Worm (Caenorhabditis elegans) whole organism, mixed stage, embryonic: ENCODE measurements around the gene pes-23.
"Not testable (repeated sequence)": the region's sequence is repeated elsewhere in the genome, so short reads cannot be mapped to it uniquely, and the experiment has no call there.

ENCODE experiments used
- bed-3 ChIP-seq: fragments of 200-800 bp; sonication (Bioruptor generic); optimal IDR thresholded peaks from 3 replicates; lab custom pipeline; 2018; ENCODE audit warnings: mild to moderate bottlenecking, missing genetic modification characterization, moderate library complexity, missing compliant biosample characterization
- drap-1 ChIP-seq: fragments of 200-800 bp; sonication (Bioruptor generic); optimal IDR thresholded peaks from 3 replicates; lab custom pipeline; 2018; ENCODE audit warnings: mild to moderate bottlenecking, missing genetic modification characterization, missing compliant biosample characterization
- elt-1 ChIP-seq: sonication (generic microtip); optimal IDR thresholded peaks from 2 replicates; lab custom pipeline; 2017; ENCODE audit warnings: missing genetic modification characterization, mild to moderate bottlenecking, missing compliant biosample characterization, antibody characterized with exemption, moderate library complexity, borderline replicate concordance; ENCODE audit not compliant: insufficient read depth
- elt-3 ChIP-seq: fragments of 150-350 bp; optimal IDR thresholded peaks from 2 replicates; lab custom pipeline; 2014; ENCODE audit warnings: missing biosample characterization, missing genetic modification characterization
- lin-13 ChIP-seq: fragments of 150-350 bp; optimal IDR thresholded peaks from 2 replicates; lab custom pipeline; 2014; ENCODE audit warnings: missing biosample characterization, missing genetic modification characterization
- lin-32 ChIP-seq: fragments of 200-800 bp; sonication (Bioruptor generic); optimal IDR thresholded peaks from 2 replicates; lab custom pipeline; 2018; ENCODE audit warnings: mild to moderate bottlenecking, missing genetic modification characterization, missing compliant biosample characterization
- mab-5 ChIP-seq: fragments of 150-350 bp; optimal IDR thresholded peaks from 2 replicates; lab custom pipeline; 2014; ENCODE audit warnings: missing biosample characterization, missing genetic modification characterization
- nhr-2 ChIP-seq: fragments of 150-350 bp; optimal IDR thresholded peaks from 2 replicates; lab custom pipeline; 2014; ENCODE audit warnings: missing biosample characterization, missing genetic modification characterization
- nhr-28 ChIP-seq: fragments of 150-350 bp; optimal IDR thresholded peaks from 2 replicates; lab custom pipeline; 2014; ENCODE audit warnings: missing biosample characterization, missing genetic modification characterization
- sptf-1 ChIP-seq: sonication (generic microtip); optimal IDR thresholded peaks from 2 replicates; lab custom pipeline; 2017; ENCODE audit warnings: mild to moderate bottlenecking, missing genetic modification characterization, moderate library complexity, missing compliant biosample characterization
- ztf-11 ChIP-seq: fragments of 150-350 bp; optimal IDR thresholded peaks from 2 replicates; lab custom pipeline; 2014; ENCODE audit warnings: missing biosample characterization, missing genetic modification characterization

DNA sequence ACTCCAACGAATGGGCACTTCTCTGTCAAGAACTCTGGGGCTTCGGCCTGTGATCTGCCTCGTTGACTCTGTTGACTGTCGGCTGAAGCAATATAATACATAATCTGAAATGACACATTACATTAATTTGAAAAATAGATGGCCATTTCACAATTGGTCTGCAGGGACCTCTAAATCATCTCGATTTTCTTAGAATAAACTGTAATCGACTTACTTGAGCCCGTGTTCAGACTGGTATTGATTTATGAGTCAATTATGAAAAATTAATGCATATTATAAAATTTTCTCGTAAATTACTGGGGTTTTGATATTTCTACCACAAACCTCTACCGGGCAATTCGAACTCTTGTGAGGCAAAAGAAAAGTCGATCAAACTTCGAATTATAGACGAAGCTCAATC, 32.5 kb upstream of the pes-23 start, which contains the start of gene C53B7.6:
- TF ChIP-seq sptf-1 (tag; lab: Kevin White, UChicago); mab-5 (tag; lab: Kevin White, UChicago); elt-1 (tag; lab: Kevin White, UChicago); elt-3 (tag; lab: Kevin White, UChicago); ztf-11; bed-3; nhr-2; lin-13 (tag; lab: Kevin White, UChicago); lin-32 (GFP tag; lab: Kevin White, UChicago); nhr-28 (tag; lab: Kevin White, UChicago); drap-1 (GFP tag; lab: Kevin White, UChicago): not testable (repeated sequence)
